Worm (Caenorhabditis elegans) whole organism, young adult: ENCODE data around the gene unc-33.

ENCODE experiments used
- Y67H2A.10 ChIP-seq: fragments of 200-800 bp; sonication (Bioruptor generic); conservative IDR thresholded peaks from 2 replicates; pipeline ENCODE4 v1.3.6; 2022; ENCODE audit warnings: missing genetic modification reagents, missing genetic modification characterization, missing compliant biosample characterization
- ama-1 ChIP-seq, 3 experiments: fragments of 150-350 bp in 1 of 3; sonication (generic microtip) in 2 of 3; optimal IDR thresholded peaks; 2 replicates each; lab custom pipeline; 2014 to 2018; ENCODE audit warnings: missing biosample characterization in 2 of 3, missing genetic modification characterization in 2 of 3, missing genetic modification reagents in 2 of 3
- dpl-1 ChIP-seq: fragments of 150-350 bp; optimal IDR thresholded peaks from 2 replicates; lab custom pipeline; 2014; ENCODE audit warnings: missing biosample characterization, missing genetic modification reagents, missing genetic modification characterization
- egl-18 ChIP-seq: fragments of 200-800 bp; sonication (Bioruptor generic); IDR thresholded peaks from 2 replicates; pipeline ENCODE4 v1.3.6; 2022; ENCODE audit warnings: missing genetic modification reagents, missing genetic modification characterization, missing compliant biosample characterization
- egrh-3 ChIP-seq: fragments of 200-800 bp; sonication (Bioruptor generic); IDR thresholded peaks from 2 replicates; pipeline ENCODE4 v1.3.6; 2022; ENCODE audit warnings: missing genetic modification reagents, missing genetic modification characterization, missing compliant biosample characterization
- ekl-4 ChIP-seq: fragments of 200-800 bp; sonication (Bioruptor generic); IDR thresholded peaks from 2 replicates; pipeline ENCODE4 v1.3.6; 2022; ENCODE audit warnings: missing genetic modification reagents, missing genetic modification characterization, missing compliant biosample characterization
- ets-4 ChIP-seq: fragments of 200-800 bp; sonication (Bioruptor generic); optimal IDR thresholded peaks from 2 replicates; lab custom pipeline; 2018; ENCODE audit warnings: mild to moderate bottlenecking, missing genetic modification characterization, missing compliant biosample characterization
- fkh-3 ChIP-seq: sonication (generic microtip); optimal IDR thresholded peaks from 2 replicates; lab custom pipeline; 2016; ENCODE audit warnings: mild to moderate bottlenecking, missing genetic modification characterization, missing compliant biosample characterization
- mes-4 ChIP-seq: sonication (generic microtip); optimal IDR thresholded peaks from 2 replicates; lab custom pipeline; 2016; ENCODE audit warnings: missing genotype, missing genetic modification characterization, missing compliant biosample characterization
- rec-8 ChIP-seq, 2 experiments: sonication (generic microtip); optimal IDR thresholded peaks; 2 replicates each; lab custom pipeline; 2016; ENCODE audit warnings: mild to moderate bottlenecking in 2 of 2, missing genetic modification characterization in 2 of 2, missing genetic modification reagents in 2 of 2, missing genotype in 2 of 2, missing biosample characterization in 1 of 2, missing compliant biosample characterization in 1 of 2, moderate library complexity in 1 of 2
- snpc-4 ChIP-seq, 5 experiments: fragments of 150-350 bp in 1 of 5; sonication (generic microtip) in 4 of 5; optimal IDR thresholded peaks; 2 replicates each; lab custom pipeline; 2014 to 2018; ENCODE audit warnings: missing genetic modification characterization in 5 of 5, missing biosample characterization in 3 of 5, antibody characterized with exemption in 2 of 5, mild to moderate bottlenecking in 2 of 5, missing compliant biosample characterization in 2 of 5, missing genotype in 2 of 5, moderate library complexity in 2 of 5, missing genetic modification reagents in 1 of 5
- ztf-18 ChIP-seq: sonication (generic microtip); optimal IDR thresholded peaks from 2 replicates; lab custom pipeline; 2016; ENCODE audit warnings: missing genotype, mild to moderate bottlenecking, missing genetic modification characterization, missing compliant biosample characterization

ce11 chrIV:3514467-3514866 lies 2.2 kb upstream of the unc-33 start, which contains the start of gene tsg-101:
- TF ChIP-seq rec-8 (tag; optimal IDR thresholded peaks at IDR 0.05; lab: Kevin White, UChicago) (no peak), dpl-1 (no peak), egrh-3 (no peak), snpc-4 (GFP tag; optimal IDR thresholded peaks at IDR 0.05; lab: Kevin White, UChicago) (no peak), snpc-4 (tag; optimal IDR thresholded peaks at IDR 0.05; lab: Kevin White, UChicago) (no peak), egl-18 (GFP tag; lab: Robert Waterston, UW) (no peak), ama-1 (optimal IDR thresholded peaks at IDR 0.05; lab: Kevin White, UChicago) (no peak), ama-1 (GFP tag; optimal IDR thresholded peaks at IDR 0.05; lab: Kevin White, UChicago) (no peak), fkh-3 (tag; lab: Kevin White, UChicago) (no peak), Y67H2A.10 (GFP tag; lab: Robert Waterston, UW) (no peak), ztf-18 (tag; lab: Kevin White, UChicago) (no peak), ets-4 (GFP tag; lab: Kevin White, UChicago) (no peak), mes-4 (no peak), ekl-4 (GFP tag; lab: Robert Waterston, UW) (no peak)
